Fruit fly (Drosophila melanogaster): Measurements from ENCODE around the gene CG8492.

DNA sequence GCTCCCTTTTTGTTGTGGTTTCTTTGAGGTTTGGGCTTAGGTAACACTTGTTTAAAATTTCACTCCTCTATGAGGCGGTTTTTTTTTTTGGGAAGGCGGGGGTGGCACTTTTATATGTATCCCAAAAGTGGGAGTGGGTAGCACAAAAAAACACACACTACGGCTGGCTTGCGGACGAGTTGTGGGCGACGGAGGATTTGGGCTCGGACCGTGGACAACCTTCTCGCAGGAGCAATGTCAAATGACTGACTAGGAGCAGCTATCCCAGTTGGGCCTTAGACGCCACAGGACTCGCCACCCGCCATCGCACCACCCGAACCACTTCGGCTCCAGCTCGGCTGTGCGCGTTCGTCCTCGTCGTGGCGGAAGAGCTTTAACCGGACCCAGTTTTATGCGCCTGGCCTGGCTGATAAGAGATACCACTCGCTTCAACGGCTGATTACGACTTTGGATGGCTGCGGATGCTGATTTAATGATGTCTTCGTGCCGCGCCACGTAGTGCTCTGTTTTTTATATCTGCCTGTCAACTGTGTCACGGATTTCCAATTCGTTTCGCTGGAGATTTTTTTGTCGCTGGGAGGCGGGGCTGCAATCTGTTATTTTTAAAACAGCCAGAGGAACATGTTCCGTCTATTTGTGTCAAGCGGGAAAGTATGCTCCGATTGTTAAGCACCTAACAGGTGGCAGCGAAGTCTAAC is 14.0 kb downstream of the CG8492 start, which contains the start of gene Ank2:
- no peak for TF ChIP-seq CG8478 (optimal IDR thresholded peaks at IDR 0.05)
- no peak for TF ChIP-seq EcR (GFP tag; optimal IDR thresholded peaks at IDR 0.05)
- no peak for TF ChIP-seq psq (optimal IDR thresholded peaks at IDR 0.05)
- no peak for TF ChIP-seq usp (GFP tag; optimal IDR thresholded peaks at IDR 0.05)
- TF ChIP-seq pan (optimal IDR thresholded peaks at IDR 0.05): no peak

All from whole organism.